Fruit fly (Drosophila melanogaster) whole organism, embryonic: ENCODE measurements around the gene CG15818.
A peak's percentile ranks its signal among the peaks of the same experiment; 100 is the strongest.

Experiments
- Antp ChIP-seq: fragments of 200-800 bp; sonication (Bioruptor generic); optimal IDR thresholded peaks from 3 replicates; lab custom pipeline; 2016; ENCODE audit warnings: missing biosample characterization, missing genetic modification characterization
- B-H2 ChIP-seq: fragments of 200-800 bp; sonication (Bioruptor generic); optimal IDR thresholded peaks from 2 replicates; lab custom pipeline; 2018; ENCODE audit warnings: missing biosample characterization, mild to moderate bottlenecking, missing genetic modification characterization
- C15 ChIP-seq: fragments of 200-800 bp; sonication (Bioruptor generic); IDR thresholded peaks from 3 replicates; pipeline ENCODE4 v1.3.6; 2022; ENCODE audit warnings: missing biosample characterization, missing genetic modification characterization
- CG10654 ChIP-seq: fragments of 200-800 bp; sonication (Bioruptor generic); optimal IDR thresholded peaks from 2 replicates; lab custom pipeline; 2016; ENCODE audit warnings: missing biosample characterization, missing genetic modification characterization
- CG11093 ChIP-seq: fragments of 200-800 bp; sonication (Bioruptor generic); IDR thresholded peaks from 3 replicates; pipeline ENCODE4 v1.3.6; 2022; ENCODE audit warnings: missing biosample characterization, missing genetic modification characterization
- CG11247 ChIP-seq: fragments of 200-800 bp; sonication (Bioruptor generic); IDR thresholded peaks from 2 replicates; pipeline ENCODE4 v1.3.6; 2022; ENCODE audit warnings: missing biosample characterization, missing genetic modification characterization
- CG11456 ChIP-seq: fragments of 200-800 bp; sonication (Bioruptor generic); IDR thresholded peaks from 3 replicates; pipeline ENCODE4 v1.3.6; 2022; ENCODE audit warnings: missing biosample characterization, missing genetic modification characterization
- CG11560 ChIP-seq: fragments of 200-800 bp; sonication (Bioruptor generic); IDR thresholded peaks from 3 replicates; pipeline ENCODE4 v1.3.6; 2022; ENCODE audit warnings: missing biosample characterization, missing genetic modification characterization
- CG12219 ChIP-seq: fragments of 200-800 bp; sonication (Bioruptor generic); optimal IDR thresholded peaks from 3 replicates; lab custom pipeline; 2018; ENCODE audit warnings: missing biosample characterization, mild to moderate bottlenecking, missing genetic modification characterization
- CG12769 ChIP-seq: fragments of 200-800 bp; sonication (Bioruptor generic); optimal IDR thresholded peaks from 2 replicates; lab custom pipeline; 2019; ENCODE audit warnings: missing biosample characterization, mild to moderate bottlenecking, missing genetic modification characterization, moderate library complexity
- CG16863 ChIP-seq: fragments of 200-800 bp; sonication (Bioruptor generic); optimal IDR thresholded peaks from 3 replicates; lab custom pipeline; 2016; ENCODE audit warnings: missing biosample characterization, missing genetic modification characterization
- CG2129 ChIP-seq: fragments of 200-800 bp; sonication (Bioruptor generic); IDR thresholded peaks from 2 replicates; pipeline ENCODE4 v1.3.6; 2022; ENCODE audit warnings: missing biosample characterization, missing genetic modification characterization; ENCODE audit not compliant: partially characterized antibody
- CG2202 ChIP-seq: fragments of 200-800 bp; sonication (Bioruptor generic); optimal IDR thresholded peaks from 2 replicates; lab custom pipeline; 2018; ENCODE audit warnings: missing biosample characterization, mild to moderate bottlenecking, missing genetic modification characterization
- CG2712 ChIP-seq: fragments of 200-800 bp; optimal IDR thresholded peaks from 3 replicates; lab custom pipeline; 2019; ENCODE audit warnings: missing biosample characterization, mild to moderate bottlenecking, missing genetic modification characterization, moderate library complexity
- CG30431 ChIP-seq: fragments of 200-800 bp; sonication (Bioruptor generic); optimal IDR thresholded peaks from 2 replicates; lab custom pipeline; 2017; ENCODE audit warnings: missing biosample characterization, missing genetic modification characterization
- CG4282 ChIP-seq: fragments of 200-800 bp; sonication (Bioruptor generic); optimal IDR thresholded peaks from 2 replicates; lab custom pipeline; 2016; ENCODE audit warnings: missing biosample characterization, missing genetic modification characterization
- CG5953 ChIP-seq: fragments of 200-800 bp; sonication (Bioruptor generic); IDR thresholded peaks from 2 replicates; pipeline ENCODE4 v1.3.6; 2022; ENCODE audit warnings: missing biosample characterization, missing genetic modification characterization
- CG7839 ChIP-seq: fragments of 200-800 bp; sonication (Bioruptor generic); optimal IDR thresholded peaks from 3 replicates; lab custom pipeline; 2018; ENCODE audit warnings: missing biosample characterization, mild to moderate bottlenecking, missing genetic modification characterization, moderate library complexity
- CG9817 ChIP-seq: fragments of 200-800 bp; sonication (Bioruptor generic); optimal IDR thresholded peaks from 2 replicates; lab custom pipeline; 2018; ENCODE audit warnings: missing biosample characterization, mild to moderate bottlenecking, missing genetic modification characterization, moderate library complexity
- CG9932 ChIP-seq: fragments of 200-800 bp; sonication (Bioruptor generic); IDR thresholded peaks from 2 replicates; pipeline ENCODE4 v1.3.6; 2022; ENCODE audit warnings: missing biosample characterization, missing genetic modification characterization
- CkIIα-i1 ChIP-seq: fragments of 200-800 bp; sonication (Bioruptor generic); IDR thresholded peaks from 2 replicates; pipeline ENCODE4 v1.3.6; 2022; ENCODE audit warnings: missing biosample characterization, missing genetic modification characterization
- CrebB ChIP-seq: fragments of 200-800 bp; sonication (Bioruptor generic); optimal IDR thresholded peaks from 3 replicates; lab custom pipeline; 2018; ENCODE audit warnings: missing biosample characterization, mild to moderate bottlenecking, missing genetic modification characterization
- Drgx ChIP-seq: fragments of 200-800 bp; sonication (Bioruptor generic); IDR thresholded peaks from 2 replicates; pipeline ENCODE4 v1.3.6; 2022; ENCODE audit warnings: missing biosample characterization, missing genetic modification characterization
- Fer1 ChIP-seq: fragments of 200-800 bp; sonication (Bioruptor generic); optimal IDR thresholded peaks from 2 replicates; lab custom pipeline; 2017; ENCODE audit warnings: missing biosample characterization, mild to moderate bottlenecking, missing genetic modification characterization
- Lim3 ChIP-seq: fragments of 200-800 bp; sonication (Bioruptor generic); IDR thresholded peaks from 2 replicates; pipeline ENCODE4 v1.3.6; 2022; ENCODE audit warnings: missing biosample characterization, missing genetic modification characterization
- MBD-R2 ChIP-seq: fragments of 200-800 bp; sonication (Bioruptor generic); IDR thresholded peaks from 2 replicates; pipeline ENCODE4 v1.3.6; 2022; ENCODE audit warnings: missing biosample characterization, missing genetic modification characterization
- Meics ChIP-seq: fragments of 200-800 bp; sonication (Bioruptor generic); optimal IDR thresholded peaks from 2 replicates; lab custom pipeline; 2017; ENCODE audit warnings: missing biosample characterization, mild to moderate bottlenecking, missing genetic modification characterization
- Mes4 ChIP-seq: fragments of 200-800 bp; sonication (Bioruptor generic); optimal IDR thresholded peaks from 2 replicates; lab custom pipeline; 2016; ENCODE audit warnings: missing biosample characterization, missing genetic modification characterization
- NC2β ChIP-seq: fragments of 200-800 bp; sonication (Bioruptor generic); optimal IDR thresholded peaks from 2 replicates; lab custom pipeline; 2016; ENCODE audit warnings: missing biosample characterization, missing genetic modification characterization
- Poxn ChIP-seq: fragments of 200-800 bp; sonication (Bioruptor generic); IDR thresholded peaks from 2 replicates; pipeline ENCODE4 v1.3.6; 2022; ENCODE audit warnings: missing biosample characterization, missing genetic modification characterization
- Taf1 ChIP-seq: fragments of 200-800 bp; sonication (Bioruptor generic); IDR thresholded peaks from 2 replicates; pipeline ENCODE4 v1.3.6; 2022; ENCODE audit warnings: missing biosample characterization, missing genetic modification characterization
- Usf ChIP-seq: fragments of 200-800 bp; sonication (Bioruptor generic); optimal IDR thresholded peaks from 2 replicates; lab custom pipeline; 2017; ENCODE audit warnings: missing genotype, missing biosample characterization, missing genetic modification characterization
- Vsx1 ChIP-seq: fragments of 200-800 bp; sonication (Bioruptor generic); optimal IDR thresholded peaks from 2 replicates; lab custom pipeline; 2017; ENCODE audit warnings: missing biosample characterization, mild to moderate bottlenecking, missing genetic modification characterization, missing genetic modification reagents
- YL-1 ChIP-seq: fragments of 200-800 bp; sonication (Bioruptor generic); optimal IDR thresholded peaks from 3 replicates; lab custom pipeline; 2017; ENCODE audit warnings: missing biosample characterization, mild to moderate bottlenecking, missing genetic modification characterization
- amos ChIP-seq: fragments of 200-800 bp; sonication (Bioruptor generic); IDR thresholded peaks from 2 replicates; pipeline ENCODE4 v1.3.6; 2022; ENCODE audit warnings: missing biosample characterization, missing genetic modification characterization; ENCODE audit not compliant: partially characterized antibody
- aop ChIP-seq: fragments of 200-800 bp; sonication (Bioruptor generic); IDR thresholded peaks from 2 replicates; pipeline ENCODE4 v1.3.6; 2022; ENCODE audit warnings: missing biosample characterization, missing genetic modification characterization
- ap ChIP-seq: fragments of 200-800 bp; sonication (Bioruptor generic); IDR thresholded peaks from 2 replicates; pipeline ENCODE4 v1.3.6; 2022; ENCODE audit warnings: missing biosample characterization, missing genetic modification characterization
- chinmo ChIP-seq: fragments of 200-800 bp; sonication (Bioruptor generic); IDR thresholded peaks from 4 replicates; pipeline ENCODE4 v1.3.6; 2022; ENCODE audit warnings: missing biosample characterization, missing genetic modification characterization; ENCODE audit not compliant: partially characterized antibody
- chn ChIP-seq: fragments of 200-800 bp; sonication (Bioruptor generic); optimal IDR thresholded peaks from 2 replicates; lab custom pipeline; 2016; ENCODE audit warnings: missing biosample characterization, missing genetic modification characterization
- dati ChIP-seq: fragments of 200-800 bp; sonication (Bioruptor generic); IDR thresholded peaks from 2 replicates; pipeline ENCODE4 v1.3.6; 2022; ENCODE audit warnings: missing biosample characterization, missing genetic modification characterization
- fd64A ChIP-seq: fragments of 200-800 bp; sonication (Bioruptor generic); optimal IDR thresholded peaks from 3 replicates; lab custom pipeline; 2018; ENCODE audit warnings: missing biosample characterization, mild to moderate bottlenecking, missing genetic modification characterization
- fu2 ChIP-seq: fragments of 200-800 bp; sonication (Bioruptor generic); optimal IDR thresholded peaks from 2 replicates; lab custom pipeline; 2016; ENCODE audit warnings: missing biosample characterization, missing genetic modification characterization
- gt ChIP-seq: fragments of 200-800 bp; sonication (Bioruptor generic); IDR thresholded peaks from 2 replicates; pipeline ENCODE4 v1.3.6; 2022; ENCODE audit warnings: missing biosample characterization, missing genetic modification characterization
- jigr1 ChIP-seq: fragments of 200-800 bp; sonication (Bioruptor generic); IDR thresholded peaks from 3 replicates; pipeline ENCODE4 v1.3.6; 2022; ENCODE audit warnings: missing biosample characterization, missing genetic modification characterization
- ken ChIP-seq: fragments of 200-800 bp; sonication (Bioruptor generic); IDR thresholded peaks from 3 replicates; pipeline ENCODE4 v1.3.6; 2022; ENCODE audit warnings: missing biosample characterization, missing genetic modification characterization
- lbe ChIP-seq: fragments of 200-800 bp; sonication (Bioruptor generic); optimal IDR thresholded peaks from 2 replicates; lab custom pipeline; 2016; ENCODE audit warnings: missing biosample characterization, mild to moderate bottlenecking, missing genetic modification characterization
- luna ChIP-seq: fragments of 200-800 bp; sonication (Bioruptor generic); optimal IDR thresholded peaks from 2 replicates; lab custom pipeline; 2016; ENCODE audit warnings: missing biosample characterization, missing genetic modification characterization
- oc ChIP-seq: fragments of 200-800 bp; sonication (Bioruptor generic); optimal IDR thresholded peaks from 2 replicates; lab custom pipeline; 2018; ENCODE audit warnings: missing biosample characterization, mild to moderate bottlenecking, missing genetic modification characterization, moderate library complexity
- ranshi ChIP-seq: fragments of 200-800 bp; sonication (Bioruptor generic); IDR thresholded peaks from 2 replicates; pipeline ENCODE4 v1.3.6; 2022; ENCODE audit warnings: missing biosample characterization, missing genetic modification characterization
- slbo ChIP-seq: fragments of 200-800 bp; sonication (Bioruptor generic); IDR thresholded peaks from 2 replicates; pipeline ENCODE4 v1.3.6; 2022; ENCODE audit warnings: missing biosample characterization, missing genetic modification characterization
- yki ChIP-seq: fragments of >200 bp; optimal IDR thresholded peaks from 3 replicates; lab custom pipeline; 2018
- zf30C ChIP-seq: fragments of 200-800 bp; sonication (Bioruptor generic); optimal IDR thresholded peaks from 3 replicates; lab custom pipeline; 2018; ENCODE audit warnings: missing biosample characterization, mild to moderate bottlenecking, missing genetic modification characterization

The CG15818 gene

DNA sequence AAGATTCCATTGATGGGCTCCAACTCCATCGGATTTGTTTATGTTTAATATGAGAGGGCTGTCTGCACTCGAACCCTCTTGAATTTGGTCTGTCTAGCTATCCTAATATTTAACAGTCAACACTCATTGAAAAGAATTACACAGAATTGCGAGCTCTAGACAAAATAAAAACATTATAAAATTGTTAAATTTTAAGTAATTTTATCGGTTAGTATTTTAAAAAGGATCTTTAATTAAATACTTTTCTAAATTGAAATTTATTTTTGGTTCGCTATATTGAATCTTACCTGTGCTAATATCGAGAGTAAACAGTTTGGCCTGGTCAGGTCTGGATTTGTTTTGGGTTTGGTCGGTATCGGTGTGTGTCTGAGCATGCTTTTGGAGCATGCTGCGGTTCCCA is 9.1 kb upstream of the CG15818 start (continued):
- TF ChIP-seq CG9817 (tag; lab: Kevin White, UChicago), result peak; percentile 85
- TF ChIP-seq jigr1 (GFP tag; lab: Robert Waterston, UW), result peak; percentile 59; the same call in 1 of the 3 replicates
- TF ChIP-seq Antp (GFP tag; lab: Kevin White, UChicago), result peak; percentile 27
- TF ChIP-seq NC2β (GFP tag; lab: Kevin White, UChicago), result no peak
- peak; percentile 37; the same call in 1 of the 2 replicates for TF ChIP-seq MBD-R2 (GFP tag; lab: Robert Waterston, UW)
- TF ChIP-seq fd64A, result no peak
- peak; percentile 44 for TF ChIP-seq CG10654 (GFP tag; lab: Kevin White, UChicago)
- no peak for TF ChIP-seq CG5953
- TF ChIP-seq Vsx1 (GFP tag; lab: Kevin White, UChicago), result peak; percentile 4
- TF ChIP-seq Meics (GFP tag; lab: Kevin White, UChicago), result peak; percentile 61
- no peak for TF ChIP-seq YL-1
- TF ChIP-seq ap (GFP tag; lab: Robert Waterston, UW), result no peak
- peak; percentile 86 for TF ChIP-seq CG2712 (tag; lab: Kevin White, UChicago)
- no peak for TF ChIP-seq Poxn
- no peak for TF ChIP-seq yki (lab: Kevin White, UChicago)
- TF ChIP-seq amos (GFP tag; lab: Robert Waterston, UW), result no peak
- peak; percentile 79 for TF ChIP-seq ranshi (GFP tag; lab: Robert Waterston, UW)
- TF ChIP-seq CkIIα-i1 (GFP tag; lab: Robert Waterston, UW), result no peak
- TF ChIP-seq chn (GFP tag; lab: Kevin White, UChicago), result peak; percentile 15
- TF ChIP-seq CrebB, result no peak
- TF ChIP-seq Mes4 (GFP tag; lab: Kevin White, UChicago), result no peak
- no peak for TF ChIP-seq lbe (GFP tag; lab: Kevin White, UChicago)
- TF ChIP-seq Fer1 (GFP tag; lab: Kevin White, UChicago), result peak; percentile 56
- peak; percentile 76 for TF ChIP-seq B-H2
- no peak for TF ChIP-seq aop (GFP tag; lab: Robert Waterston, UW)
- TF ChIP-seq Drgx (GFP tag; lab: Robert Waterston, UW), result no peak
- TF ChIP-seq gt (GFP tag; lab: Robert Waterston, UW), result 0 out of 2 replicates have a peak, but pooled peaks have one; percentile 44
- TF ChIP-seq dati (GFP tag; lab: Robert Waterston, UW), result peak; percentile 59
- TF ChIP-seq fu2 (GFP tag; lab: Kevin White, UChicago), result no peak
- no peak for TF ChIP-seq luna (GFP tag; lab: Kevin White, UChicago)
- peak; percentile 71 for TF ChIP-seq CG12769 (tag; lab: Kevin White, UChicago)
- TF ChIP-seq zf30C (GFP tag; lab: Kevin White, UChicago), result no peak
- TF ChIP-seq C15 (GFP tag; lab: Robert Waterston, UW), result no peak
- TF ChIP-seq CG2202 (tag; lab: Kevin White, UChicago), result no peak
- TF ChIP-seq CG11560 (tag; lab: Robert Waterston, UW), result peak; percentile 59; the same call in 2 of the 3 replicates
- TF ChIP-seq CG4282, result no peak
- TF ChIP-seq CG11456 (GFP tag; lab: Robert Waterston, UW), result peak; percentile 76; the same call in 2 of the 3 replicates
- TF ChIP-seq CG7839 (tag; lab: Kevin White, UChicago), result peak; percentile 87
- peak; percentile 73; the same call in 1 of the 2 replicates for TF ChIP-seq CG11247 (GFP tag; lab: Robert Waterston, UW)
- TF ChIP-seq slbo, result peak; percentile 90
- TF ChIP-seq CG9932, result peak; percentile 92
- no peak for TF ChIP-seq CG12219
- no peak for TF ChIP-seq CG16863 (GFP tag; lab: Kevin White, UChicago)
- TF ChIP-seq ken, result peak; percentile 52; the same call in 1 of the 3 replicates
- TF ChIP-seq Taf1 (GFP tag; lab: Robert Waterston, UW), result peak; percentile 66; the same call in 1 of the 2 replicates
- TF ChIP-seq oc (tag; lab: Kevin White, UChicago), result peak; percentile 70
- peak; percentile 35; the same call in 1 of the 2 replicates for TF ChIP-seq Lim3 (GFP tag; lab: Robert Waterston, UW)
- TF ChIP-seq chinmo (GFP tag; lab: Robert Waterston, UW), result no peak
- TF ChIP-seq CG2129 (GFP tag; lab: Robert Waterston, UW), result no peak
- TF ChIP-seq CG11093 (GFP tag; lab: Robert Waterston, UW), result peak; percentile 59; the same call in 2 of the 3 replicates
- TF ChIP-seq CG30431 (GFP tag; lab: Kevin White, UChicago), result no peak
- TF ChIP-seq Usf, result peak; percentile 23
